Fruit fly (Drosophila melanogaster): ENCODE results near the gene CG34250.

DNA sequence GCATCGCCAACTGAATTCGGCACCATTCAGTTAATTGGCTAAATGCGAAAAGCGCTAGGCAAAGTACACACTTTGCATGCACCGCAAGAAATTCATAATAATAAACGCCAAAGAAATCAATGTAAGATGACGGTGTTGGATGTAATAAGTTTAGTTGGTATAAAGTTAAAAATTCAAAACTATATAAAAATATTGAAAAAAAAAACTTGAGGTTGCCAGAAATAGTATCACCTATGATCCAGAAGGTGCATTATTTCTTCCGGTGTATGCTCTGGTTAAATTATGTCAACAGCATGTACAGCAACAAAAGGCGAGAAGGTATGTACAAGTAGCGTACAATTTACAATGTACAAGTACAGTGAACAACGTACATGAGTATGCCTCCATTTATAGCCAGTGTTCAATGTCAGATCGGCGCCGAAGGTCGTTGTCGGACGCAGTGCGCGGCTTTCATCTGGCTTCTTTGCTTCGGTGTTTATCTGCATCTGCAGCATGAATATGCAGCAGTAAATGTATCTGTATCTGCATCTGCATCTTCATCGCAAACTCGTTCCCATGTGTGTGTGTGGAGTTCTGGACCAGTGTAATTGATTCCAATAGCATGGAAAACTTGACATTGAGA lies 21.0 kb downstream of the CG34250 start:
- TF ChIP-seq CG8478 (optimal IDR thresholded peaks at IDR 0.05) (no peak), CTCF (optimal IDR thresholded peaks at IDR 0.05) (no peak)

Measured in S2 (cell line).